Worm (Caenorhabditis elegans) whole organism, midembryonic: ENCODE data around the gene B0403.6.

Source experiments
- T22C8.4 ChIP-seq: fragments of 200-800 bp; sonication (Bioruptor generic); IDR thresholded peaks from 2 replicates; pipeline ENCODE4 v1.3.6; 2022; ENCODE audit warnings: missing genetic modification characterization, missing compliant biosample characterization
- cog-1 ChIP-seq: sonication (generic microtip); optimal IDR thresholded peaks from 2 replicates; lab custom pipeline; 2016; ENCODE audit warnings: missing genetic modification characterization, missing compliant biosample characterization
- flt-1 ChIP-seq: fragments of 200-800 bp; sonication (Bioruptor generic); IDR thresholded peaks from 2 replicates; pipeline ENCODE4 v1.3.6; 2022; ENCODE audit warnings: missing genetic modification characterization, missing compliant biosample characterization
- klf-2 ChIP-seq: fragments of 200-800 bp; sonication (Bioruptor generic); conservative IDR thresholded peaks from 2 replicates; pipeline ENCODE4 v1.3.6; 2022; ENCODE audit warnings: missing genetic modification reagents, missing genetic modification characterization, missing compliant biosample characterization
- med-1 ChIP-seq: sonication (generic microtip); optimal IDR thresholded peaks from 2 replicates; lab custom pipeline; 2017; ENCODE audit warnings: missing genetic modification characterization, mild to moderate bottlenecking, missing compliant biosample characterization, antibody characterized with exemption, missing genetic modification reagents; ENCODE audit not compliant: insufficient read depth
- ref-1 ChIP-seq: fragments of 200-800 bp; sonication (Bioruptor generic); conservative IDR thresholded peaks from 2 replicates; pipeline ENCODE4 v1.3.6; 2022; ENCODE audit warnings: missing genetic modification reagents, missing genetic modification characterization, missing compliant biosample characterization
- ztf-23 ChIP-seq: fragments of 200-800 bp; sonication (Bioruptor generic); IDR thresholded peaks from 2 replicates; pipeline ENCODE4 v1.3.6; 2022; ENCODE audit warnings: missing genetic modification reagents, missing genetic modification characterization, missing compliant biosample characterization
- ztf-29 ChIP-seq: fragments of 200-800 bp; sonication (Bioruptor generic); IDR thresholded peaks from 2 replicates; pipeline ENCODE4 v1.3.6; 2022; ENCODE audit warnings: missing genetic modification reagents, missing genetic modification characterization, missing compliant biosample characterization

- TF ChIP-seq T22C8.4 (GFP tag; lab: Robert Waterston, UW) (no peak), ztf-29 (GFP tag; lab: Robert Waterston, UW) (no peak), klf-2 (GFP tag; lab: Robert Waterston, UW) (no peak), med-1 (GFP tag; lab: Kevin White, UChicago) (no peak), flt-1 (no peak), ref-1 (no peak), cog-1 (no peak), ztf-23 (GFP tag; lab: Robert Waterston, UW) (no peak)
Measured at ce11 chrX:7085912-7086311, 10.8 kb upstream of the B0403.6 start, which contains the start of gene C36B7.4.
